Worm (Caenorhabditis elegans) whole organism, late embryonic: ENCODE data around the gene Y65A5A.1.
A peak's percentile ranks its signal among the peaks of the same experiment; 100 is the strongest.

Source experiments
- C08G9.2 ChIP-seq: sonication (generic microtip); optimal IDR thresholded peaks from 2 replicates; lab custom pipeline; 2016; ENCODE audit warnings: mild to moderate bottlenecking, missing genetic modification characterization, moderate library complexity, missing compliant biosample characterization
- C38D4.7 ChIP-seq: fragments of 200-800 bp; sonication (Bioruptor generic); optimal IDR thresholded peaks from 2 replicates; lab custom pipeline; 2018; ENCODE audit warnings: mild to moderate bottlenecking, missing genetic modification characterization, moderate library complexity, missing compliant biosample characterization
- T23F11.4 ChIP-seq: fragments of 200-800 bp; sonication (Bioruptor generic); optimal IDR thresholded peaks from 2 replicates; lab custom pipeline; 2018; ENCODE audit warnings: mild to moderate bottlenecking, missing genetic modification characterization, missing compliant biosample characterization
- Y22D7AL.16 ChIP-seq: sonication (generic microtip); optimal IDR thresholded peaks from 2 replicates; lab custom pipeline; 2016; ENCODE audit warnings: missing genetic modification characterization, missing compliant biosample characterization
- ahr-1 ChIP-seq: sonication (generic microtip); optimal IDR thresholded peaks from 2 replicates; lab custom pipeline; 2016; ENCODE audit warnings: missing genetic modification characterization, missing compliant biosample characterization
- ceh-14 ChIP-seq: sonication (generic microtip); optimal IDR thresholded peaks from 2 replicates; lab custom pipeline; 2016; ENCODE audit warnings: missing genotype, missing genetic modification characterization, missing compliant biosample characterization
- ceh-18 ChIP-seq: sonication (generic microtip); optimal IDR thresholded peaks from 2 replicates; lab custom pipeline; 2016; ENCODE audit warnings: missing genetic modification characterization, missing compliant biosample characterization
- ceh-22 ChIP-seq: sonication (generic microtip); optimal IDR thresholded peaks from 2 replicates; lab custom pipeline; 2017; ENCODE audit warnings: missing biosample characterization, missing genetic modification characterization
- ceh-24 ChIP-seq: sonication (generic microtip); optimal IDR thresholded peaks from 2 replicates; lab custom pipeline; 2016; ENCODE audit warnings: mild to moderate bottlenecking, missing genetic modification characterization, missing compliant biosample characterization
- ceh-31 ChIP-seq: sonication (generic microtip); optimal IDR thresholded peaks from 2 replicates; lab custom pipeline; 2016; ENCODE audit warnings: missing genetic modification characterization, missing compliant biosample characterization
- ceh-45 ChIP-seq: fragments of 200-800 bp; sonication (Bioruptor generic); IDR thresholded peaks from 2 replicates; pipeline ENCODE4 v1.3.6; 2022; ENCODE audit warnings: missing genetic modification reagents, missing genetic modification characterization, missing compliant biosample characterization
- ceh-6 ChIP-seq: fragments of 200-800 bp; sonication (Bioruptor generic); optimal IDR thresholded peaks from 2 replicates; lab custom pipeline; 2018; ENCODE audit warnings: mild to moderate bottlenecking, missing genetic modification characterization, missing compliant biosample characterization
- ceh-9 ChIP-seq: sonication (generic microtip); optimal IDR thresholded peaks from 2 replicates; lab custom pipeline; 2016; ENCODE audit warnings: mild to moderate bottlenecking, missing genetic modification characterization, inconsistent platforms, missing compliant biosample characterization
- che-1 ChIP-seq: sonication (generic microtip); optimal IDR thresholded peaks from 2 replicates; lab custom pipeline; 2016; ENCODE audit warnings: mild to moderate bottlenecking, missing genetic modification characterization, missing compliant biosample characterization
- dmd-4 ChIP-seq: sonication (generic microtip); optimal IDR thresholded peaks from 2 replicates; lab custom pipeline; 2016; ENCODE audit warnings: borderline replicate concordance, missing genetic modification characterization, missing compliant biosample characterization
- dve-1 ChIP-seq: sonication (generic microtip); optimal IDR thresholded peaks from 2 replicates; lab custom pipeline; 2017; ENCODE audit warnings: antibody characterized with exemption, mild to moderate bottlenecking, missing genetic modification characterization, missing compliant biosample characterization
- elt-2 ChIP-seq: sonication (generic microtip); optimal IDR thresholded peaks from 2 replicates; lab custom pipeline; 2016; ENCODE audit warnings: missing genetic modification reagents, missing genetic modification characterization, missing compliant biosample characterization
- elt-4 ChIP-seq: sonication (generic microtip); optimal IDR thresholded peaks from 2 replicates; lab custom pipeline; 2016; ENCODE audit warnings: missing genetic modification characterization, missing compliant biosample characterization
- fkh-10 ChIP-seq: fragments of 150-350 bp; optimal IDR thresholded peaks from 2 replicates; lab custom pipeline; 2014; ENCODE audit warnings: missing biosample characterization, missing genetic modification reagents, missing genetic modification characterization
- fkh-6 ChIP-seq: sonication (generic microtip); optimal IDR thresholded peaks from 2 replicates; lab custom pipeline; 2016; ENCODE audit warnings: missing genetic modification characterization, missing compliant biosample characterization
- gmeb-2 ChIP-seq: sonication (generic microtip); optimal IDR thresholded peaks from 2 replicates; lab custom pipeline; 2016; ENCODE audit warnings: missing genetic modification characterization, inconsistent platforms, missing compliant biosample characterization
- hlh-15 ChIP-seq: sonication (generic microtip); optimal IDR thresholded peaks from 2 replicates; lab custom pipeline; 2016; ENCODE audit warnings: missing genetic modification characterization, missing compliant biosample characterization
- hlh-6 ChIP-seq: sonication (generic microtip); optimal IDR thresholded peaks from 2 replicates; lab custom pipeline; 2016; ENCODE audit warnings: missing genotype, missing genetic modification characterization, missing compliant biosample characterization
- hlh-8 ChIP-seq: sonication (generic microtip); optimal IDR thresholded peaks from 2 replicates; lab custom pipeline; 2016; ENCODE audit warnings: missing genotype, missing genetic modification characterization, missing compliant biosample characterization
- lin-11 ChIP-seq: fragments of 200-800 bp; sonication (Bioruptor generic); optimal IDR thresholded peaks from 2 replicates; lab custom pipeline; 2018; ENCODE audit warnings: mild to moderate bottlenecking, missing genetic modification characterization, missing compliant biosample characterization
- madf-2 ChIP-seq: sonication (generic microtip); optimal IDR thresholded peaks from 2 replicates; lab custom pipeline; 2017; ENCODE audit warnings: missing genetic modification characterization, missing compliant biosample characterization
- mec-3 ChIP-seq: sonication (generic microtip); optimal IDR thresholded peaks from 2 replicates; lab custom pipeline; 2016; ENCODE audit warnings: borderline replicate concordance, missing genetic modification characterization, missing compliant biosample characterization
- nfya-1 ChIP-seq: sonication (generic microtip); optimal IDR thresholded peaks from 2 replicates; lab custom pipeline; 2017; ENCODE audit warnings: missing genetic modification characterization, mild to moderate bottlenecking, missing compliant biosample characterization, antibody characterized with exemption, moderate library complexity
- nhr-11 ChIP-seq: fragments of 150-350 bp; optimal IDR thresholded peaks from 2 replicates; lab custom pipeline; 2014; ENCODE audit warnings: missing biosample characterization, missing genetic modification characterization
- nhr-232 ChIP-seq: sonication (generic microtip); optimal IDR thresholded peaks from 2 replicates; lab custom pipeline; 2016; ENCODE audit warnings: missing genetic modification characterization, missing compliant biosample characterization
- npax-4 ChIP-seq: sonication (generic microtip); optimal IDR thresholded peaks from 2 replicates; lab custom pipeline; 2016; ENCODE audit warnings: missing genetic modification characterization, missing compliant biosample characterization
- odd-2 ChIP-seq: sonication (generic microtip); optimal IDR thresholded peaks from 2 replicates; lab custom pipeline; 2017; ENCODE audit warnings: antibody characterized with exemption, mild to moderate bottlenecking, missing genetic modification characterization, missing compliant biosample characterization
- pag-3 ChIP-seq: sonication (generic microtip); optimal IDR thresholded peaks from 2 replicates; lab custom pipeline; 2016; ENCODE audit warnings: missing compliant biosample characterization, missing genetic modification characterization, borderline replicate concordance
- pax-1 ChIP-seq: fragments of 150-350 bp; optimal IDR thresholded peaks from 2 replicates; lab custom pipeline; 2014; ENCODE audit warnings: missing biosample characterization, missing genetic modification characterization
- pha-2 ChIP-seq: sonication (generic microtip); optimal IDR thresholded peaks from 2 replicates; lab custom pipeline; 2017; ENCODE audit warnings: mild to moderate bottlenecking, missing genetic modification characterization, missing compliant biosample characterization
- pha-4 ChIP-seq: fragments of 150-350 bp; optimal IDR thresholded peaks from 2 replicates; lab custom pipeline; 2018; ENCODE audit warnings: missing biosample characterization, missing genetic modification reagents, missing genetic modification characterization
- pqm-1 ChIP-seq: sonication (generic microtip); optimal IDR thresholded peaks from 2 replicates; lab custom pipeline; 2016; ENCODE audit warnings: missing genetic modification characterization, missing compliant biosample characterization
- pros-1 ChIP-seq: fragments of 150-350 bp; optimal IDR thresholded peaks from 2 replicates; lab custom pipeline; 2014; ENCODE audit warnings: missing biosample characterization, missing genetic modification reagents, missing genetic modification characterization
- ref-2 ChIP-seq: sonication (generic microtip); optimal IDR thresholded peaks from 2 replicates; lab custom pipeline; 2016; ENCODE audit warnings: missing genetic modification characterization, missing compliant biosample characterization
- sdc-2 ChIP-seq: sonication (generic microtip); optimal IDR thresholded peaks from 2 replicates; lab custom pipeline; 2016; ENCODE audit warnings: missing genotype, missing genetic modification characterization, missing compliant biosample characterization
- sox-4 ChIP-seq: sonication (generic microtip); optimal IDR thresholded peaks from 2 replicates; lab custom pipeline; 2017; ENCODE audit warnings: mild to moderate bottlenecking, missing genetic modification characterization, inconsistent platforms, missing compliant biosample characterization
- syd-9 ChIP-seq: sonication (generic microtip); optimal IDR thresholded peaks from 2 replicates; lab custom pipeline; 2016; ENCODE audit warnings: mild to moderate bottlenecking, missing genetic modification characterization, moderate library complexity, missing compliant biosample characterization
- tbx-7 ChIP-seq: sonication (generic microtip); optimal IDR thresholded peaks from 2 replicates; lab custom pipeline; 2016; ENCODE audit warnings: missing genotype, missing genetic modification characterization, missing compliant biosample characterization

Gene Y65A5A.1

DNA sequence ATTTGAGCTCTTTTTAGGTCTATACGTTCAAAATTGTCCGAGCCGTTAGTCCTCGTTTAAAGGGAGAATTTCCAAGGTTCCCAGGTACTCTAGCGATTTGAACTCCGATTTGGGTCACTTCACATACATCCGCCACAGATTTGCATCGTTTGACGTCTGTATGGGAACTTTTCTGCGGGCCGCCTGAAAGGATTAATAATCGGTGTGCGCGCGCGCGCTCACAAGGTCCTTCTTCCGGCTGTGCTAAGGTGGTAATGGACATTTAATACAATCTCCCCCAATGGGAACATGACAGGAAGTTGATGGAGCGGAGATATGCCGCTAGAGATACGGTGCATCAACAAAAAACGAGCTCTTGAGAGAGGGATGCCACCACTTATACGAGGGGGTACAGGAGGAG lies 8.2 kb upstream of the Y65A5A.1 start:
- no peak for TF ChIP-seq che-1 (tag; lab: Kevin White, UChicago)
- TF ChIP-seq hlh-8 (tag; lab: Kevin White, UChicago) = no peak
- no peak for TF ChIP-seq ceh-45 (GFP tag; lab: Robert Waterston, UW)
- no peak for TF ChIP-seq T23F11.4 (GFP tag; lab: Kevin White, UChicago)
- TF ChIP-seq odd-2 (tag; lab: Kevin White, UChicago) = no peak
- no peak for TF ChIP-seq C38D4.7 (GFP tag; lab: Kevin White, UChicago)
- TF ChIP-seq nhr-11 (tag; lab: Kevin White, UChicago) = no peak
- no peak for TF ChIP-seq elt-4 (tag; lab: Kevin White, UChicago)
- TF ChIP-seq gmeb-2 (tag; lab: Kevin White, UChicago) = no peak
- TF ChIP-seq syd-9 = no peak

DNA sequence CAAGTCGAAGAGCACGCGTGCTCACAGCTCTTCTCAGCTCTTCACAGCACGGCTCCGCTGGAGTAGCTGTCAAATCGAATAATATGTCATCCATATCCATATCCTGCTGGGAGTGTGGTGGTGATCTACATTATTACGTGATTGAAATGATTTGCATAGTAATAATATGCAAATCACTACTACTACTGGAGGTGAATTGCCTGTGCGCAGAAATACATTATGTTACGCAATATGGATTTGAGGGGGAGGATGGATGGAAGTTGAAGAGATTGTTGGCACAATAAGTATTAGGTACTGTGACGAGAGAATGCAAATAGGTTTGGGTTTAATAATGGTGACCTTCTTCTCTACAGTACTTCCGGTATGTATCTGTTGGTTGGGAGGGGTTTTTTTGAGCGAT lies 3.7 kb upstream of the Y65A5A.1 start:
- TF ChIP-seq ref-2 = peak; percentile 72
- TF ChIP-seq sdc-2 (tag; lab: Kevin White, UChicago) = no peak

DNA sequence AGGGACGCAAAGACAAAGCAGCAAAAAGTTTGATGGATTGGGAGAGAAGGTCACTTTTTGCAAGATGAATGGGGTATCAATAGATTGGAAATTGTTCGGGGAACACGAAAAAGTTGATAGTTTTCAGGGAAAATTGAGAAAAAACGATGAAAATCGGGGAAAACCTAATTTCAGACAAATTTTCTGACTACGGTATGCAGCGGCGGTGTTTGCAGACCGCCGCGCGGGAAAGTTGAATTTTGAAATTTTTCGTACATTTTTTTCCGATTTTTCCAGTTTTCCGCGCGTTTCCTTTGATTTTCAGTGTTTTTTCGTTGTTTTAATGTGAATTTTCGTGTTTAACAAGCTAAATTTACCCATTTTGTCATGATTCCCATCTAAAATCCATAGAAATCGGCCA lies 1.8 kb upstream of the Y65A5A.1 start:
- TF ChIP-seq pag-3 (tag; lab: Kevin White, UChicago) (no peak), odd-2 (tag; lab: Kevin White, UChicago) (no peak), sox-4 (no peak), C08G9.2 (tag; lab: Kevin White, UChicago) (no peak), nhr-232 (tag; lab: Kevin White, UChicago) (no peak), ceh-18 (tag; lab: Kevin White, UChicago) (no peak), hlh-15 (no peak), dmd-4 (no peak), ceh-31 (no peak), sdc-2 (tag; lab: Kevin White, UChicago) (no peak), ceh-14 (tag; lab: Kevin White, UChicago) (no peak), dve-1 (tag; lab: Kevin White, UChicago) (no peak), ceh-22 (tag; lab: Kevin White, UChicago) (no peak), syd-9 (no peak), madf-2 (tag; lab: Kevin White, UChicago) (no peak), hlh-6 (tag; lab: Kevin White, UChicago) (no peak), ceh-9 (no peak), pha-4 (tag; lab: Kevin White, UChicago) (no peak), T23F11.4 (GFP tag; lab: Kevin White, UChicago) (no peak), ceh-45 (GFP tag; lab: Robert Waterston, UW) (no peak)

DNA sequence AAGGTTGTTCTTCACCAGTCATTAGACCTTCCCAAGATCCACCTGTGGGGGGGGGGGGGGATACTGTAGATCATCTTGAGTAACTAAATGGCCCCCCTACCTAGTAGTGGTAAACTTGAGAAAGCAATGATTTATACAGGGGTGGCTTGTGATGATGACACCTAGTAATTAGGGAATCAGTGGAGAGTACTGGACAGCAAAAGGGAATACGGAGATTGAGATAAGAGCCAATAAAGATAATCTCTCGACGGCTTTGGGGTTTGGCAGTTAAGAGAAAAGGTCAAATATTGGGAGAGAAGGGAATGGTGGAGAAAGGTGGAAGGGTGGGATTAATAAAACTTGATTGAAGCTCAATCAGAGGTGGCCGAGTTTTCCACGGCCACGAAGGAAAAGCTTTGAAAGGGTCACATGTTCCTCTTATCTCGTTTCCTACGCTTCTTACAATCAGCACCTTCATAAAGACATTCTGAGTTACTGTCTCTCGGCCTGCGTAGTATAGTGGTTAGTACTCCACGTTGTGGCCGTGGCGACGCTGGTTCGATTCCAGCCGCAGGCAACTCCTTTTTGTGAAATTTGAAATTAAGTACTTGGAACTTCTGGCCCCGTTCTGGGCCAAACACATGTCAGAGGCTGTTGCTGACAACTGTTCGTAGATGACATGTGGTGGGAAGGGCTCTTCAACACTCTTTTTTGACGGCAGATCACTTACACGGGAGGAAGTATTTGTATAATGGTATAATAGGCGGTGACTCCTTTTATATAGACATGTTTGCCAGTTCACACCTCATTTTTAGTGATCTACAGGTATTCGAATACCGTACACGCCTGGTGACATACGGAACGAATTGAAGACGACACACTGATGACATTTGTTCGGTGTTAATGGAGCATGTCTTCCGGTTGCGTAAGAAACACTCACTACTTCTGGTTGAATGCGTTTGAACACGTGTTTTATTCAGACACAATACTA lies 1.1 kb upstream of the Y65A5A.1 start:
- peak; percentile 4 for TF ChIP-seq ceh-18 (tag; lab: Kevin White, UChicago)
- TF ChIP-seq ref-2 = peak; percentile 4
- TF ChIP-seq C38D4.7 (GFP tag; lab: Kevin White, UChicago) = no peak
- TF ChIP-seq dve-1 (tag; lab: Kevin White, UChicago) = no peak
- TF ChIP-seq pax-1 (tag; lab: Kevin White, UChicago) = no peak
- no peak for TF ChIP-seq ceh-14 (tag; lab: Kevin White, UChicago)
- no peak for TF ChIP-seq mec-3 (tag; lab: Kevin White, UChicago)
- no peak for TF ChIP-seq hlh-15
- peak; percentile 17 for TF ChIP-seq nhr-232 (tag; lab: Kevin White, UChicago)
- no peak for TF ChIP-seq hlh-8 (tag; lab: Kevin White, UChicago)
- TF ChIP-seq ceh-24 (tag; lab: Kevin White, UChicago) = no peak
- TF ChIP-seq nfya-1 (tag; lab: Kevin White, UChicago) = no peak
- TF ChIP-seq pqm-1 (tag; lab: Kevin White, UChicago) = no peak
- TF ChIP-seq sdc-2 (tag; lab: Kevin White, UChicago) = peak; percentile 18
- TF ChIP-seq fkh-10 (GFP tag; lab: Kevin White, UChicago) = no peak
- no peak for TF ChIP-seq lin-11 (tag; lab: Kevin White, UChicago)
- TF ChIP-seq fkh-6 (tag; lab: Kevin White, UChicago) = no peak
- TF ChIP-seq elt-2 (tag; lab: Kevin White, UChicago) = peak; percentile 55
- no peak for TF ChIP-seq pros-1 (tag; lab: Kevin White, UChicago)
- TF ChIP-seq T23F11.4 (GFP tag; lab: Kevin White, UChicago) = no peak
- peak; percentile 80 for TF ChIP-seq ceh-22 (tag; lab: Kevin White, UChicago)
- TF ChIP-seq odd-2 (tag; lab: Kevin White, UChicago) = peak; percentile 15
- no peak for TF ChIP-seq tbx-7 (tag; lab: Kevin White, UChicago)
- no peak for TF ChIP-seq ahr-1 (tag; lab: Kevin White, UChicago)
- TF ChIP-seq pha-2 (tag; lab: Kevin White, UChicago) = no peak
- TF ChIP-seq npax-4 (tag; lab: Kevin White, UChicago) = no peak
- no peak for TF ChIP-seq ceh-6 (GFP tag; lab: Kevin White, UChicago)
- no peak for TF ChIP-seq Y22D7AL.16 (tag; lab: Kevin White, UChicago)
- no peak for TF ChIP-seq hlh-6 (tag; lab: Kevin White, UChicago)
